Worm (Caenorhabditis elegans): ENCODE data around the gene Y37D8A.25.

Y37D8A.25 gene

DNA sequence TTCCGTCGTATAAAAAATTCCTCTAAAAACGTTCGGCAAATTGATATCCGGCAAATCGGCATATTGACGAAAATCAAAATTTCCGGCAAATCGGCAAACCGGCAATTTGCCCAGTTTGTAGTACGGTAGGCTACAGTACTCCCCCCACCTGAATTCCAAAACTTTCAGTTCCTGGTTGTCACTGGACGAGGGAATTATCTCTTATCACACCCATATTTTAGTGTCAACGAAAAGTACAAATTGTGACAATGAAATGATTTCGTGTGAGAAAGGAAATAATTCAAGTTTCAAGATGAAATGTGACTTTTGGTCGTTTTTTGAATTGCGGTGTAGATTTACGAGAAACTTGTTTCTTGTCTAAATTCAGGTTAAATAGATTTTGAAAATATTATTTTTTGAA lies 13.0 kb upstream of the Y37D8A.25 start:
- no peak for TF ChIP-seq him-1 (tag; optimal IDR thresholded peaks at IDR 0.05)
- TF ChIP-seq dao-5 (tag; optimal IDR thresholded peaks at IDR 0.05): no peak
- TF ChIP-seq W03F9.2 (tag; optimal IDR thresholded peaks at IDR 0.05): no peak

ce11 chrIII:12831696-12832095 lies 11.6 kb upstream of the Y37D8A.25 start:
- no peak for TF ChIP-seq W03F9.2 (tag; optimal IDR thresholded peaks at IDR 0.05)
- TF ChIP-seq him-1 (tag; optimal IDR thresholded peaks at IDR 0.05): no peak
- no peak for TF ChIP-seq dao-5 (tag; optimal IDR thresholded peaks at IDR 0.05)

DNA sequence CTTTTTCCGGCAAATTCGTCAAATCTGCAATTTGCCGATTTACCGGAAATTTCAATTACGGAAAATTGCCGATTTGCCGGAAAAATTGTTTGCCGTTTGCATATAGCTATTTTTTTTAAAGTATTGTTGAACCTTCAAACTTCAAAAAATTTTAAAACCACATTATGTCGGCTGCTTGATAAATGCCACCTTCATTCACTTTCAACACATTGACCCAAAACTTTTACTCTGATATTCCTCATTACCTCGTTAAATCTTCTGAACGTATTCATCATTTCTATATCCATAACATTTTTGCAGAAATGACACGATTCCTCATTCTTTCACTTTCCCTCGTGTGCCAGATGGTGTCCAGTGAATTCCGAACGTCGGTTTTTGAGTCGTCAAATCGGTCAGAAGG lies 9.0 kb upstream of the Y37D8A.25 start, which contains the start of gene Y37D8A.3:
Gene Y37D8A.3 (plus strand): TSS at position 301 of the 400 bp plus-strand sequence.
- no peak for TF ChIP-seq him-1 (tag; optimal IDR thresholded peaks at IDR 0.05)

DNA sequence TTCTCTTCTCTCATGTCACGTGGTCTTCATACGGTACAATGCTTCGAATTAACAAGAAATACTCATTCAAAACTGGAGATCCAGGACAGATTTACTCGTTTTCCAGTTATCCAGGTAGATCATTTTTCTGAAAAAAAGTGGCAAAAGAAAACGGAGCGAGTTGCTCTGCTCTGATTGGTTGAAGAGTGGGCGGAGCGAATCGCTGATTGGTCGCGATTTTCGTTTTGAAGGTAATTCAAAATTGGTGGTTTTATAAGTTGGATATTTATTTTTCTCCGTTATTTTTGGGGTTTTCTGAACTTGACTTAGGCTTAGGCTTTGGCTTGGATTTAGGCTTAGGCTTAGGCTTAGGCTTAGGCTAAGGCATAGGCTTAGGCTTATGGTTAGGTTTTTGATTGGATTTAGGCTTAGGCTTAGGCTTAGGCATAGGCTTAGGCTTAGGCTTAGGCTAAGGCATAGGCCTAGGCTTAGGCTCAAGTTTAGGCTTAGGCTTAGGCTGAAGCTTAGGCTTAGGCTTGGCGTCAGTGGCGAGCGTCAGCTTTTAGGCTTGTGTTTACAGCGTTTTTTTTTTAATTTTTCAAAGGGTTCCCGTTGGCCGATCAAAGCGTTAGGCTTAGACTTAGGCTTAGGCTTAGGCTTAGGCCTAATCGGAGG lies 2.7 kb upstream of the Y37D8A.25 start:
- TF ChIP-seq him-1 (tag; optimal IDR thresholded peaks at IDR 0.05) (no peak), W03F9.2 (tag; optimal IDR thresholded peaks at IDR 0.05) (no peak), dao-5 (tag; optimal IDR thresholded peaks at IDR 0.05) (no peak)

DNA sequence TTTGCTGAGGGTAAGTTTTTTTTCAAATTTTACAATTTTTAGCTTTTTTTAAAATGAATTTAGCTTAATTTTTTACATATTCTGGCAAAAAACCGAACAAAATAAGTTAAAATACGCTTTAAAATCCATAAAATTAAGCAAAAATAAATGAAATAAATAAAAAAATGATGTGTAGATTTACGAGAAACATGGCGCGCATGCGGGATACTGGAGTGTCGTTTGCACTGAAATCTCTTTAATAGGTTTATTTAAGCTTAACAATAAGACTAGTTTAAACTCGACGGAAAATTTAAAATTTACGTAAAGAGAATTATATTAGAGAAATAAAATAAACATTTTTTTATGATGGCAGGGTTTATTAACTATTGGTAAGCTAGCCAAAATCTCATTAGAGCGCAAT lies 1.3 kb upstream of the Y37D8A.25 start:
- TF ChIP-seq him-1 (tag; optimal IDR thresholded peaks at IDR 0.05): no peak
- TF ChIP-seq W03F9.2 (tag; optimal IDR thresholded peaks at IDR 0.05): no peak
- TF ChIP-seq dao-5 (tag; optimal IDR thresholded peaks at IDR 0.05): no peak

ce11 chrIII:12819148-12819547 lies 905 bp downstream of the Y37D8A.25 start:
- TF ChIP-seq dao-5 (tag; optimal IDR thresholded peaks at IDR 0.05) (no peak), W03F9.2 (tag; optimal IDR thresholded peaks at IDR 0.05) (no peak), him-1 (tag; optimal IDR thresholded peaks at IDR 0.05) (no peak)

DNA sequence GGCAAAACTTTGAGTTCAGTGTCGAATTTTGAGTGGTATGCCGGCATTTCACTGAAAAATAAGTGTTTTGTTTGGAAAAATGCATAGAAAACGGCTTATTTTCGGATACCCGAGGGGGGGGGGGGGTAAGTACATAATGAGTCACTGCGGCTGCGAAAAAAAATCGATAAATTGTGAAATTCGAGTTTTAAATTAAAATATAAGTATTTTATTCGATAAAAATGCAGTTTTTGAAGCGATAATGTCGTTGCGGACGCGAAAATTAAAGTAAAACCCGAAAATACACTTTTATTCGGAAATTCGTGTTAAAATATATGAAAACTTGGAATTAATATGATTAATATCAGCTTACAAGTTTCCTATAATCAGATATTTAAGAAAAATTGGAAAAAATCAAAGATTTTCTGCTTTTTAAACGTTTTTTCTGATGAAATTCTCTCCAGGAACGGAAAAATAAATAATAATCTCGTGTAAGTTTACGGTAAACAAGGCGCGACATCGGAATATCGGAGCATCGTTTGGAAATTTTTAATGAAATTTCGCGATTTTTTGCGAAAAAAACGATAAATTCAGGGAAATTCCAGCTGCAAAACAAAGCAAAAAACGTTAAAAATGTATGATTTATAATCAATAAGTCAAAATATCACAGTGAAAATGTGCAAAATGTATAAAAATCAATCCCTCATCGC lies 1.9 kb downstream of the Y37D8A.25 start, which contains the start of gene arx-5:
Gene arx-5 (minus strand): TSS at position 51 of the 689 bp plus-strand sequence.
- TF ChIP-seq dao-5 (tag; optimal IDR thresholded peaks at IDR 0.05) (no peak), W03F9.2 (tag; optimal IDR thresholded peaks at IDR 0.05) (no peak), him-1 (tag; optimal IDR thresholded peaks at IDR 0.05) (no peak)

DNA sequence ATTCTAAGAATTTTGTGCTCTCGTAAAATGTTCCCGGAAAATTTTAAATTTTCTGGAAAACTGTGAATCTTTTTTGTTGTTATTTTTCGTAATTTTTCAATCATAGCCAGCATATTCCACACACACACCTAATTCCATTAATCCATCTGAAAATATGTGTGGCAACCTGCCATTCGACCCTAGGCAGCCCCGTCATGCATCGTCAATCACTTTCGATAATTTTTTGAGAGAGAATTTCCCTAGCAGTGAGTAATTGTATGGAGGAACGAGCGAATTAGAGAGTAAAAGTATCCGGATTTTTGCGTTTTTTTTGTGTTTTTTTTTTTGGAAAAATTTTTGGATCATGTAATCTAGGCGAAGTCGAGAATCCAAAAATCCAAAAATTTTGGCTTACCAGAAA lies 6.9 kb downstream of the Y37D8A.25 start, which contains the start of gene BE10.4:
Gene BE10.4 (plus strand): TSS at position 301 of the 400 bp plus-strand sequence.
- TF ChIP-seq him-1 (tag; optimal IDR thresholded peaks at IDR 0.05) (no peak), W03F9.2 (tag; optimal IDR thresholded peaks at IDR 0.05) (no peak), dao-5 (tag; optimal IDR thresholded peaks at IDR 0.05) (no peak)

ce11 chrIII:12807726-12808125 lies 12.3 kb downstream of the Y37D8A.25 start, which contains the start of gene BE10.3:
Gene BE10.3, plus strand, starts transcription at chrIII:12808026.
- TF ChIP-seq W03F9.2 (tag; optimal IDR thresholded peaks at IDR 0.05) (no peak), him-1 (tag; optimal IDR thresholded peaks at IDR 0.05) (no peak), dao-5 (tag; optimal IDR thresholded peaks at IDR 0.05) (no peak)

- TF ChIP-seq him-1 (tag; optimal IDR thresholded peaks at IDR 0.05) (no peak), dao-5 (tag; optimal IDR thresholded peaks at IDR 0.05) (no peak), W03F9.2 (tag; optimal IDR thresholded peaks at IDR 0.05) (no peak)
Measured at ce11 chrIII:12806712-12807111, 13.3 kb downstream of the Y37D8A.25 start, which contains the start of gene BE10.5. Gene BE10.5, minus strand, starts transcription at chrIII:12806812.

- no peak for TF ChIP-seq dao-5 (tag; optimal IDR thresholded peaks at IDR 0.05)
- no peak for TF ChIP-seq him-1 (tag; optimal IDR thresholded peaks at IDR 0.05)
- no peak for TF ChIP-seq W03F9.2 (tag; optimal IDR thresholded peaks at IDR 0.05)
Measured at ce11 chrIII:12800529-12800928, 19.5 kb downstream of the Y37D8A.25 start.

ce11 chrIII:12798469-12798868 lies 21.6 kb downstream of the Y37D8A.25 start, which contains the start of gene agmo-1:
Gene agmo-1, minus strand, starts transcription at chrIII:12798569.
- TF ChIP-seq dao-5 (tag; optimal IDR thresholded peaks at IDR 0.05): no peak
- no peak for TF ChIP-seq him-1 (tag; optimal IDR thresholded peaks at IDR 0.05)
- no peak for TF ChIP-seq W03F9.2 (tag; optimal IDR thresholded peaks at IDR 0.05)

ce11 chrIII:12794200-12794599 lies 25.9 kb downstream of the Y37D8A.25 start:
- no peak for TF ChIP-seq him-1 (tag; optimal IDR thresholded peaks at IDR 0.05)
- no peak for TF ChIP-seq dao-5 (tag; optimal IDR thresholded peaks at IDR 0.05)
- TF ChIP-seq W03F9.2 (tag; optimal IDR thresholded peaks at IDR 0.05): no peak

DNA sequence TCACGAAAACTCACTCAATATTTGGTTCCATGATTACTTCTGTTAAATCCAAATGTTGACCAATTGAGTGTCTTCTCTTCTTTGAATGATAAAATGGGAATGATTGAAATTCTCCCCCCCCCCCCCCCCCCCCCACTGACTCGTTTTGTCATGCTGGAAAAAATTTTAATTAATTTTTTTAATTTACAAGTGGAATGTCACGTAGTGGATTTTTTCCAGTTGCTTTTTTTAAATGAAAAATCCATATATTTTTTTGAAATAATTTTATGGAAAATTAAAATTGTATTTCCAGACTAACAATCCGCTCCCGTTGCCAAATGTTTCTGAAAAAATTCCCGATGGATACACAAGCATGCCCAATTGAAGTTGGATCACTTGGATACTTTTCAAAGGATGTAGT lies 30.6 kb downstream of the Y37D8A.25 start, which contains the start of gene BE10.1:
Gene BE10.1 (minus strand): TSS at position 101 of the 400 bp plus-strand sequence.
- TF ChIP-seq W03F9.2 (tag; optimal IDR thresholded peaks at IDR 0.05) (no peak), dao-5 (tag; optimal IDR thresholded peaks at IDR 0.05) (no peak), him-1 (tag; optimal IDR thresholded peaks at IDR 0.05) (no peak)

Measured in whole organism, L4/young adult.